Fruit fly (Drosophila melanogaster): ENCODE measurements around the gene CG8028.
A peak's percentile ranks its signal among the peaks of the same experiment; 100 is the strongest.

The CG8028 gene

DNA sequence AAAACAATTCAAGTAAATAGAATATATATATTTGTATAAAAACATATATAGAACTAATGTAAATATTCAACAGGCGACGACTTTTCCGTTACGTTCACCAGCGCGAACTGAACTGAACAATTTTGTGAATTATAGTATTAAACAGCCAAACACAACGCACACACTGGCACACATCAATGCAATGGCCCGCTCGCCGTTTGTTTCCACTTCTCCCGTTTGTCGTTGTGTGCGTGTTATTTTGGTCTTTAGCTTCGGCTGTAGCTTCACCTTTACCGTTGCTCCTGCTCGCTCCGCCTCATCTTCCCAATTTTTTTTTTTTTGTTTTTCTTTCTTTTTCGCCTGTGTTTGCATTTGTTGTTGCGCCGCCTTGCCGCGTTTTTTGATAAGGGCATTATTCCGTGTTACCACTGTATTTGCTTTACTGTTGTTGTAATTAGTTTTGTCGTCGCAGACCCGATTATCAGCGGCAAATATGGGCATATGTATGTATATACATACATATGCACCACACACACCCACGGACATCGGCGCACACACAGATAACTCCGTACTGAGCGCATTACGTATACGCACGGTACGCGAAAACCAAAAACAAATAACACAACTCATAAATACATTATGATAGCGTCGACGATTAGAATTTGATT is 27.8 kb upstream of the CG8028 start, which contains the start of gene CG8051 (continued):
- peak; percentile 41 for TF ChIP-seq psq (GFP tag; optimal IDR thresholded peaks at IDR 0.05)
- TF ChIP-seq foxo (GFP tag; optimal IDR thresholded peaks at IDR 0.05) = peak in 1 of 2 experiments; percentile 41
- no peak for TF ChIP-seq CG32264 (GFP tag; optimal IDR thresholded peaks at IDR 0.05)
- peak; percentile 40 for TF ChIP-seq fru (GFP tag; optimal IDR thresholded peaks at IDR 0.05)
- no peak for TF ChIP-seq CrebA (GFP tag; optimal IDR thresholded peaks at IDR 0.05; ENCODE audit: borderline replicate concordance)

DNA sequence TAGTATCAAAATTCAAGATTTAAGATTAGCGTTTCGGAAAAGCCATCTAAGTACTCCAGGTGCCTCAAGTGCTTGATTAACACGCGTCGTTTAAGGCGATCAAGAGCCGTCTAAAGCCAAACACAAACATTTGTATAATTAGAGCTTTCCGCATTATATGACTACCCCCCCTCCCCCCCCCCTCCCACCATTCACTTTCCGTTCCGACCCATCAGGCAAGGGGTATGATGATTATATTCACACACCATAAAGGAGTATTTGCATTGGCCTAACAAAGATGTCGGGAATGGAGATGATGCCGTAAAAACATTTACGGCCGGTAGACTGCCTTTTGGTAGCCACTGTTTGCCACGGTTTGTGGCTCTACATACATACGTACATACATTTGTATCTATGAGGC is 26.4 kb upstream of the CG8028 start:
- TF ChIP-seq Jra (GFP tag; optimal IDR thresholded peaks at IDR 0.05) (no peak), dmrt93B (GFP tag; optimal IDR thresholded peaks at IDR 0.05) (no peak), Dif (GFP tag; optimal IDR thresholded peaks at IDR 0.05; ENCODE audit: partially characterized antibody) (no peak), brk (GFP tag; optimal IDR thresholded peaks at IDR 0.05) (no peak), rgr (GFP tag; optimal IDR thresholded peaks at IDR 0.05) (no peak), usp (GFP tag; optimal IDR thresholded peaks at IDR 0.05) (no peak), br (GFP tag; optimal IDR thresholded peaks at IDR 0.05) (no peak), woc (GFP tag; optimal IDR thresholded peaks at IDR 0.05) (no peak), OdsH (GFP tag; optimal IDR thresholded peaks at IDR 0.05) (no peak), Abd-B (GFP tag; optimal IDR thresholded peaks at IDR 0.05) (no peak), Hr83 (GFP tag; optimal IDR thresholded peaks at IDR 0.05; ENCODE audit: poor library complexity, severe bottlenecking) (no peak), pan (optimal IDR thresholded peaks at IDR 0.05) (no peak)

DNA sequence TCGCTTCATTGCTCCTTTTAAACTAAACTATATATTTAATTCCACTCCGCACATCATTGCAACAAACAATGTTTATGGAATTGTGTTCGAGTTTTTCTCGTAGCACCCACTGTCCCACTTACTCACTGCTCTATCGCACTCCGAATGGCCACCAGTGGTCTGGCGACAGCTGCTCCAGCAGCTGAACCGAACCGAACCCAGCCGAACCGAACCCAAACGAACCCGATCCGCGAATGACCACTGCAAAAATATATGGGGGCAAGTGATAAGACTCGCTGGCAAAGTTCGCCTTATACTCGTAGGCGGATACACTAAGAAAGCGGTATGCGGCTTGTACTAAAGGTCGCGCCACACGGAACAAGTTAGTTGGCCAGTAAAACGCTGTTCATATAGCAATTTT is 25.0 kb upstream of the CG8028 start:
- TF ChIP-seq h (GFP tag; optimal IDR thresholded peaks at IDR 0.05) = no peak
- TF ChIP-seq dl (GFP tag; optimal IDR thresholded peaks at IDR 0.05; ENCODE audit: insufficient read depth in 1 of 2, partially characterized antibody in 2 of 2) = no peak
- no peak for TF ChIP-seq Dif (GFP tag; optimal IDR thresholded peaks at IDR 0.05; ENCODE audit: partially characterized antibody)
- no peak for TF ChIP-seq Mio (GFP tag; optimal IDR thresholded peaks at IDR 0.05)
- TF ChIP-seq rgr (GFP tag; optimal IDR thresholded peaks at IDR 0.05) = no peak
- no peak for TF ChIP-seq pan (optimal IDR thresholded peaks at IDR 0.05)
- no peak for TF ChIP-seq jim (GFP tag; optimal IDR thresholded peaks at IDR 0.05)
- TF ChIP-seq Hr78 (GFP tag; optimal IDR thresholded peaks at IDR 0.05) = no peak
- no peak for TF ChIP-seq Sp1 (GFP tag; optimal IDR thresholded peaks at IDR 0.05)
- TF ChIP-seq sage (GFP tag; optimal IDR thresholded peaks at IDR 0.05) = no peak
- no peak for TF ChIP-seq brk (GFP tag; optimal IDR thresholded peaks at IDR 0.05)
- TF ChIP-seq CG9705 (GFP tag; optimal IDR thresholded peaks at IDR 0.05) = no peak
- TF ChIP-seq woc (GFP tag; optimal IDR thresholded peaks at IDR 0.05) = no peak
- no peak for TF ChIP-seq br (GFP tag; optimal IDR thresholded peaks at IDR 0.05)

DNA sequence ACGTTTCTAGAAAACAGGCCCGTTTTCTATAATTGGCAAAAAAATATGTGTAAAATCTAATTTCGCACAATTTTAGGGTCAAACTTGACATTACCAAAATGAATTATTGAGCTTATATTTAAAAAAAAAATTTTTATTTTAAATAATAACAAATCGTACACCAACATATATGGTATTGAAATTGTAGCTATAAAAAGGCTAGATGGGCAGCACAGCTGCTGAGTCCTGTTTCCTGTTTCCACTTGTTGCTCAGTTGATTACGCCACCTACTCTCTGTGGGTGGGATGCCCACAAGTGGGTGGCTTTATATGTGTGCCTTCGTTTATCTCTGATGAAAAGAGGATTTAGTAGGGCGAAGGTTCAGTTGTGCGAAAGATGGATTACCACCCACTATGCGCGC is 19.2 kb upstream of the CG8028 start:
- TF ChIP-seq h (GFP tag; optimal IDR thresholded peaks at IDR 0.05) (no peak), dsf (GFP tag; optimal IDR thresholded peaks at IDR 0.05; ENCODE audit: borderline replicate concordance) (no peak), CG9705 (GFP tag; optimal IDR thresholded peaks at IDR 0.05) (no peak), Hr78 (GFP tag; optimal IDR thresholded peaks at IDR 0.05) (no peak), GATAd (GFP tag; optimal IDR thresholded peaks at IDR 0.05) (no peak), dmrt93B (GFP tag; optimal IDR thresholded peaks at IDR 0.05) (no peak), foxo (GFP tag; optimal IDR thresholded peaks at IDR 0.05) (no peak), Mio (GFP tag; optimal IDR thresholded peaks at IDR 0.05) (no peak), pan (optimal IDR thresholded peaks at IDR 0.05) (no peak), Hr83 (GFP tag; optimal IDR thresholded peaks at IDR 0.05; ENCODE audit: poor library complexity, severe bottlenecking) (no peak), tai (GFP tag; optimal IDR thresholded peaks at IDR 0.05) (no peak), CG32264 (GFP tag; optimal IDR thresholded peaks at IDR 0.05) (no peak)

DNA sequence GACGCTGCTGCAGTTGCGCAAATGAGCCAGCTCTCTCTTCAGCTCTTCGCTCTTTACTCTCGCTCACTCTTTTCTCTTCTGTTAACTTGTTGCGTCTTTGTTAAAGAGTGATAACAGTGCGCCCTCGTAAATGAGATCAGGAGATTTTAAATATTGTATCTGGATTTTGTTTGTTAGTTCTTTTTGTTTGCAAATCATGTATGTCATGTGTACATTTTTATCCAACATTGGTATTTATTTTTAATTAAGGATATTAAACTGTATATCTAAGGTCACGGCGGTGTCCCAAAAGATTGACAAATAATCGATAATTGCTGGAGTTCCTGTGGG is 18.6 kb upstream of the CG8028 start:
- TF ChIP-seq br (GFP tag; optimal IDR thresholded peaks at IDR 0.05) (peak; percentile 8), Myc (optimal IDR thresholded peaks at IDR 0.05) (no peak), OdsH (GFP tag; optimal IDR thresholded peaks at IDR 0.05) (peak; percentile 23), HLH106 (tag; optimal IDR thresholded peaks at IDR 0.05) (peak; percentile 66), Mio (GFP tag; optimal IDR thresholded peaks at IDR 0.05) (no peak), sv (GFP tag; optimal IDR thresholded peaks at IDR 0.05) (no peak), dl (GFP tag; optimal IDR thresholded peaks at IDR 0.05; ENCODE audit: insufficient read depth in 1 of 2, partially characterized antibody in 2 of 2) (peak; percentile 84 to 88), tai (GFP tag; optimal IDR thresholded peaks at IDR 0.05) (peak; percentile 0), dmrt93B (GFP tag; optimal IDR thresholded peaks at IDR 0.05) (peak; percentile 17), Hr78 (GFP tag; optimal IDR thresholded peaks at IDR 0.05) (no peak), pan (optimal IDR thresholded peaks at IDR 0.05) (no peak), Vsx2 (GFP tag; optimal IDR thresholded peaks at IDR 0.05; ENCODE audit: partially characterized antibody) (peak; percentile 56), ey (GFP tag; optimal IDR thresholded peaks at IDR 0.05) (peak; percentile 35), foxo (GFP tag; optimal IDR thresholded peaks at IDR 0.05) (peak in 1 of 2 experiments; percentile 41), CG32264 (GFP tag; optimal IDR thresholded peaks at IDR 0.05) (peak; percentile 25), brk (GFP tag; optimal IDR thresholded peaks at IDR 0.05) (no peak), woc (GFP tag; optimal IDR thresholded peaks at IDR 0.05) (no peak), Hnf4 (GFP tag; optimal IDR thresholded peaks at IDR 0.05) (peak; percentile 59), Dif (GFP tag; optimal IDR thresholded peaks at IDR 0.05; ENCODE audit: partially characterized antibody) (peak; percentile 89), lola (GFP tag; optimal IDR thresholded peaks at IDR 0.05) (no peak), Hr83 (GFP tag; optimal IDR thresholded peaks at IDR 0.05; ENCODE audit: poor library complexity, severe bottlenecking) (no peak), dsf (GFP tag; optimal IDR thresholded peaks at IDR 0.05; ENCODE audit: borderline replicate concordance) (peak; percentile 34), CrebA (GFP tag; optimal IDR thresholded peaks at IDR 0.05; ENCODE audit: borderline replicate concordance) (no peak), h (GFP tag; optimal IDR thresholded peaks at IDR 0.05) (peak; percentile 65), rgr (GFP tag; optimal IDR thresholded peaks at IDR 0.05) (peak; percentile 49), sage (GFP tag; optimal IDR thresholded peaks at IDR 0.05) (peak; percentile 54), jim (GFP tag; optimal IDR thresholded peaks at IDR 0.05) (no peak), Sp1 (GFP tag; optimal IDR thresholded peaks at IDR 0.05) (peak; percentile 17), GATAd (GFP tag; optimal IDR thresholded peaks at IDR 0.05) (no peak), Jra (GFP tag; optimal IDR thresholded peaks at IDR 0.05) (no peak), Dfd (GFP tag; optimal IDR thresholded peaks at IDR 0.05) (no peak)

Data from whole organism, wandering third instar larva.